Worm (Caenorhabditis elegans): ENCODE measurements around the gene dhs-29.
A peak's percentile ranks its signal among the peaks of the same experiment; 100 is the strongest.

dhs-29 gene

ce11 chrX:7651219-7651958 lies 13.3 kb downstream of the dhs-29 start:
- no peak for TF ChIP-seq B0035.1 (tag; optimal IDR thresholded peaks at IDR 0.05)
- no peak for TF ChIP-seq ceh-79 (tag; optimal IDR thresholded peaks at IDR 0.05)
- no peak for TF ChIP-seq rpc-1 (optimal IDR thresholded peaks at IDR 0.05)
- TF ChIP-seq rpc-1 (tag; optimal IDR thresholded peaks at IDR 0.05): no peak
- TF ChIP-seq snpc-4 (GFP tag; optimal IDR thresholded peaks at IDR 0.05): no peak
- TF ChIP-seq snpc-4 (tag; optimal IDR thresholded peaks at IDR 0.05): no peak
- peak; percentile 94 for TF ChIP-seq zfh-2 (GFP tag; conservative IDR thresholded peaks at IDR 0.05)
- peak; percentile 83 for TF ChIP-seq egrh-3 (GFP tag; IDR thresholded peaks at IDR 0.05)
- TF ChIP-seq F49E8.2 (tag; optimal IDR thresholded peaks at IDR 0.05; ENCODE audit: insufficient read depth): no peak
- no peak for TF ChIP-seq attf-5 (GFP tag; optimal IDR thresholded peaks at IDR 0.05)
- no peak for TF ChIP-seq hlh-26 (GFP tag; conservative IDR thresholded peaks at IDR 0.05)
- TF ChIP-seq K11D2.4 (GFP tag; IDR thresholded peaks at IDR 0.05): 0 out of 2 replicates have a peak, but pooled peaks have one; percentile 25
- TF ChIP-seq him-1 (tag; optimal IDR thresholded peaks at IDR 0.05): no peak
- peak; percentile 43; the same call in 1 of the 2 replicates for TF ChIP-seq dox-1 (GFP tag; IDR thresholded peaks at IDR 0.05)
- TF ChIP-seq madf-6 (GFP tag; IDR thresholded peaks at IDR 0.05): no peak
- TF ChIP-seq ceh-58 (GFP tag; IDR thresholded peaks at IDR 0.05): no peak
- peak; percentile 34; the same call in 1 of the 2 replicates for TF ChIP-seq lin-26 (GFP tag; IDR thresholded peaks at IDR 0.05)
- TF ChIP-seq madf-10 (tag; optimal IDR thresholded peaks at IDR 0.05): no peak
- TF ChIP-seq K12H6.12 (tag; optimal IDR thresholded peaks at IDR 0.05): peak; percentile 11
- no peak for TF ChIP-seq gei-17 (GFP tag; optimal IDR thresholded peaks at IDR 0.05)

DNA sequence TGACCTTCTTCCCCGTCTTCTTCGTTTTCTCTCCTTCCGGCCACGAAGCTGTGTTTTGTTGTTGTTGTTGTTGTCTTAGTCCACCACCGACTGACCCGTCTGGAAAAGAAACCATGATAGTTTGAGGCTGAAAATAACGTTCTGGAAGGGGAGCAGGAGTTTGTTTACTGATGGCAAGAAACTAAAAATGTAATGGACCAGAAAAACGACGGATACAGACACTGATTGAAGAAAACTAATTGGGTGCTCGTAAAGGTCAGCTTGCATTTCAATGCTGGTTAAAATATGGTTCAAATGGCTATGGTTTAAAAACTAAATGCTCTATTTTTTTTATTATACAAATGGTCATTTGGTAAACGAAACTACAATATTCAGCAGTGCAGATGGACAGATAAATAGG lies 19.4 kb downstream of the dhs-29 start, which contains the start of gene F26A10.2:
TSS of gene F26A10.2 (minus strand) at position 101 of the 400 bp plus-strand sequence.
- no peak for TF ChIP-seq attf-5 (GFP tag; optimal IDR thresholded peaks at IDR 0.05)
- no peak for TF ChIP-seq pbrm-1 (GFP tag; IDR thresholded peaks at IDR 0.05)
- no peak for TF ChIP-seq lag-1 (GFP tag; IDR thresholded peaks at IDR 0.05)
- TF ChIP-seq ZK185.1 (tag; optimal IDR thresholded peaks at IDR 0.05; ENCODE audit: poor library complexity, severe bottlenecking): no peak
- no peak for TF ChIP-seq akir-1 (GFP tag; optimal IDR thresholded peaks at IDR 0.05)
- no peak for TF ChIP-seq ztf-26 (tag; optimal IDR thresholded peaks at IDR 0.05)
- TF ChIP-seq mcd-1 (GFP tag; IDR thresholded peaks at IDR 0.05): no peak
- no peak for TF ChIP-seq ztf-28 (GFP tag; IDR thresholded peaks at IDR 0.05)
- TF ChIP-seq cebp-1 (GFP tag; IDR thresholded peaks at IDR 0.05): no peak
- TF ChIP-seq cebp-1 (tag; optimal IDR thresholded peaks at IDR 0.05): no peak
- TF ChIP-seq C17E4.6 (GFP tag; IDR thresholded peaks at IDR 0.05): no peak
- no peak for TF ChIP-seq hmg-20 (GFP tag; IDR thresholded peaks at IDR 0.05)
- no peak for TF ChIP-seq mes-4 (tag; optimal IDR thresholded peaks at IDR 0.05)
- no peak for TF ChIP-seq egrh-3 (GFP tag; IDR thresholded peaks at IDR 0.05)
- no peak for TF ChIP-seq nhr-27 (tag; optimal IDR thresholded peaks at IDR 0.05)
- no peak for TF ChIP-seq repo-1 (tag; optimal IDR thresholded peaks at IDR 0.05)
- no peak for TF ChIP-seq attf-6 (GFP tag; IDR thresholded peaks at IDR 0.05)
- TF ChIP-seq ceh-100 (GFP tag; IDR thresholded peaks at IDR 0.05): no peak
- TF ChIP-seq ceh-79 (tag; optimal IDR thresholded peaks at IDR 0.05): no peak
- no peak for TF ChIP-seq F57A8.1 (GFP tag; optimal IDR thresholded peaks at IDR 0.05)

- TF ChIP-seq aptf-3 (GFP tag; IDR thresholded peaks at IDR 0.05): no peak
- no peak for TF ChIP-seq K11D2.4 (GFP tag; IDR thresholded peaks at IDR 0.05)
- TF ChIP-seq ztf-6 (GFP tag; IDR thresholded peaks at IDR 0.05): no peak
- TF ChIP-seq T26A5.8 (tag; optimal IDR thresholded peaks at IDR 0.05): no peak
- no peak for TF ChIP-seq rec-8 (tag; optimal IDR thresholded peaks at IDR 0.05)
- TF ChIP-seq ceh-58 (GFP tag; IDR thresholded peaks at IDR 0.05): no peak
- no peak for TF ChIP-seq F49E8.2 (tag; optimal IDR thresholded peaks at IDR 0.05; ENCODE audit: insufficient read depth)
- TF ChIP-seq F57A8.1 (GFP tag; optimal IDR thresholded peaks at IDR 0.05): no peak
- no peak for TF ChIP-seq egl-44 (GFP tag; IDR thresholded peaks at IDR 0.05)
- TF ChIP-seq ceh-27 (GFP tag; optimal IDR thresholded peaks at IDR 0.05): no peak
- no peak for TF ChIP-seq mes-4 (tag; optimal IDR thresholded peaks at IDR 0.05)
- TF ChIP-seq somi-1 (GFP tag; optimal IDR thresholded peaks at IDR 0.05): no peak
- TF ChIP-seq F33H1.4 (GFP tag; IDR thresholded peaks at IDR 0.05): no peak
- TF ChIP-seq tbx-9 (tag; optimal IDR thresholded peaks at IDR 0.05; ENCODE audit: borderline replicate concordance): no peak
- TF ChIP-seq Y95B8A.8 (GFP tag; IDR thresholded peaks at IDR 0.05): no peak
Measured at ce11 chrX:7640811-7641210, 23.9 kb downstream of the dhs-29 start.
